Fruit fly (Drosophila melanogaster) whole organism, embryonic: Measurements from ENCODE around the gene glu.

Experiments used
- CG10267 ChIP-seq: fragments of 200-800 bp; sonication (Bioruptor generic); optimal IDR thresholded peaks from 2 replicates; lab custom pipeline; 2018; ENCODE audit warnings: missing biosample characterization, mild to moderate bottlenecking, missing genetic modification characterization, moderate library complexity
- CG11247 ChIP-seq: fragments of 200-800 bp; sonication (Bioruptor generic); IDR thresholded peaks from 2 replicates; pipeline ENCODE4 v1.3.6; 2022; ENCODE audit warnings: missing biosample characterization, missing genetic modification characterization
- CG12219 ChIP-seq: fragments of 200-800 bp; sonication (Bioruptor generic); optimal IDR thresholded peaks from 3 replicates; lab custom pipeline; 2018; ENCODE audit warnings: missing biosample characterization, mild to moderate bottlenecking, missing genetic modification characterization
- CG12769 ChIP-seq: fragments of 200-800 bp; sonication (Bioruptor generic); optimal IDR thresholded peaks from 2 replicates; lab custom pipeline; 2019; ENCODE audit warnings: missing biosample characterization, mild to moderate bottlenecking, missing genetic modification characterization, moderate library complexity
- CG14014 ChIP-seq: fragments of 200-800 bp; sonication (Bioruptor generic); IDR thresholded peaks from 2 replicates; pipeline ENCODE4 v1.3.6; 2022; ENCODE audit warnings: missing biosample characterization, missing genetic modification characterization
- CG14965 ChIP-seq: fragments of 200-800 bp; sonication (Bioruptor generic); optimal IDR thresholded peaks from 2 replicates; lab custom pipeline; 2016; ENCODE audit warnings: missing biosample characterization, missing genetic modification characterization, borderline replicate concordance
- CG1602 ChIP-seq: fragments of 200-800 bp; sonication (Bioruptor generic); optimal IDR thresholded peaks from 3 replicates; lab custom pipeline; 2016; ENCODE audit warnings: missing biosample characterization, missing genetic modification characterization
- CG17186 ChIP-seq: fragments of 200-800 bp; sonication (Bioruptor generic); optimal IDR thresholded peaks from 3 replicates; lab custom pipeline; 2017; ENCODE audit warnings: missing biosample characterization, missing genetic modification reagents, missing genetic modification characterization
- CG17612 ChIP-seq: fragments of 200-800 bp; sonication (Bioruptor generic); IDR thresholded peaks from 2 replicates; pipeline ENCODE4 v1.3.6; 2022; ENCODE audit warnings: missing biosample characterization, missing genetic modification characterization
- CG18262 ChIP-seq: fragments of 200-800 bp; optimal IDR thresholded peaks from 3 replicates; lab custom pipeline; 2019; ENCODE audit warnings: missing biosample characterization, mild to moderate bottlenecking, missing genetic modification characterization, moderate library complexity
- CG2712 ChIP-seq: fragments of 200-800 bp; optimal IDR thresholded peaks from 3 replicates; lab custom pipeline; 2019; ENCODE audit warnings: missing biosample characterization, mild to moderate bottlenecking, missing genetic modification characterization, moderate library complexity
- CG32532 ChIP-seq: fragments of 200-800 bp; sonication (Bioruptor generic); IDR thresholded peaks from 2 replicates; pipeline ENCODE4 v1.3.6; 2022; ENCODE audit warnings: missing biosample characterization, missing genetic modification characterization
- CG33557 ChIP-seq: fragments of 200-800 bp; sonication (Bioruptor generic); optimal IDR thresholded peaks from 2 replicates; lab custom pipeline; 2019; ENCODE audit warnings: missing biosample characterization, mild to moderate bottlenecking, missing genetic modification characterization, moderate library complexity
- CG42726 ChIP-seq: fragments of 200-800 bp; sonication (Bioruptor generic); IDR thresholded peaks from 2 replicates; pipeline ENCODE4 v1.3.6; 2022; ENCODE audit warnings: missing biosample characterization, missing genetic modification characterization; ENCODE audit not compliant: partially characterized antibody
- CG6254 ChIP-seq: fragments of 200-800 bp; sonication (Bioruptor generic); optimal IDR thresholded peaks from 3 replicates; lab custom pipeline; 2017; ENCODE audit warnings: mild to moderate bottlenecking, missing biosample characterization, missing genetic modification reagents, missing genetic modification characterization
- CG7271 ChIP-seq: fragments of 200-800 bp; sonication (Bioruptor generic); optimal IDR thresholded peaks from 2 replicates; lab custom pipeline; 2018; ENCODE audit warnings: missing biosample characterization, mild to moderate bottlenecking, missing genetic modification characterization, moderate library complexity
- CG7556 ChIP-seq: fragments of 200-800 bp; sonication (Bioruptor generic); optimal IDR thresholded peaks from 2 replicates; lab custom pipeline; 2017; ENCODE audit warnings: missing biosample characterization, mild to moderate bottlenecking, missing genetic modification characterization
- CG8388 ChIP-seq: fragments of 200-800 bp; sonication (Bioruptor generic); optimal IDR thresholded peaks from 2 replicates; lab custom pipeline; 2019; ENCODE audit warnings: missing biosample characterization, mild to moderate bottlenecking, missing genetic modification characterization, moderate library complexity
- CG9437 ChIP-seq: fragments of 200-800 bp; sonication (Bioruptor generic); optimal IDR thresholded peaks from 2 replicates; lab custom pipeline; 2018; ENCODE audit warnings: missing biosample characterization, mild to moderate bottlenecking, missing genetic modification characterization
- CrebB ChIP-seq: fragments of 200-800 bp; sonication (Bioruptor generic); optimal IDR thresholded peaks from 3 replicates; lab custom pipeline; 2018; ENCODE audit warnings: missing biosample characterization, mild to moderate bottlenecking, missing genetic modification characterization
- D ChIP-seq, 2 experiments: fragments of 200-800 bp in 1 of 2; fragments of >200 bp in 1 of 2; sonication (Bioruptor generic) in 1 of 2; optimal IDR thresholded peaks; 2 replicates in 1 of 2; 3 replicates in 1 of 2; lab custom pipeline; 2017; ENCODE audit warnings: mild to moderate bottlenecking in 1 of 2, missing biosample characterization in 1 of 2, missing genetic modification characterization in 1 of 2, missing genetic modification reagents in 1 of 2
- Deaf1 ChIP-seq: fragments of 200-800 bp; optimal IDR thresholded peaks from 3 replicates; lab custom pipeline; 2019; ENCODE audit warnings: missing biosample characterization, mild to moderate bottlenecking, missing genetic modification characterization, moderate library complexity
- ERR ChIP-seq: fragments of 200-800 bp; sonication (Bioruptor generic); optimal IDR thresholded peaks from 2 replicates; lab custom pipeline; 2016; ENCODE audit warnings: missing biosample characterization, missing genetic modification characterization
- Eip74EF ChIP-seq, 2 experiments: fragments of 200-800 bp in 1 of 2; fragments of >200 bp in 1 of 2; sonication (Bioruptor generic) in 1 of 2; optimal IDR thresholded peaks; 2 replicates each; lab custom pipeline; 2017 to 2019; ENCODE audit warnings: missing biosample characterization in 2 of 2, missing genetic modification characterization in 2 of 2, mild to moderate bottlenecking in 1 of 2, moderate library complexity in 1 of 2
- Ets97D ChIP-seq: fragments of 200-800 bp; sonication (Bioruptor generic); optimal IDR thresholded peaks from 3 replicates; lab custom pipeline; 2016; ENCODE audit warnings: missing biosample characterization, missing genetic modification characterization
- H15 ChIP-seq: fragments of 200-800 bp; sonication (Bioruptor generic); IDR thresholded peaks from 3 replicates; pipeline ENCODE4 v1.3.6; 2022; ENCODE audit warnings: missing biosample characterization, missing genetic modification characterization
- HLHmδ ChIP-seq: fragments of 200-800 bp; sonication (Bioruptor generic); optimal IDR thresholded peaks from 2 replicates; lab custom pipeline; 2018; ENCODE audit warnings: missing biosample characterization, mild to moderate bottlenecking, missing genetic modification characterization, moderate library complexity
- HmgD ChIP-seq: fragments of 200-800 bp; sonication (Bioruptor generic); optimal IDR thresholded peaks from 3 replicates; lab custom pipeline; 2016; ENCODE audit warnings: missing biosample characterization, missing genetic modification characterization
- HmgZ ChIP-seq: fragments of 200-800 bp; sonication (Bioruptor generic); optimal IDR thresholded peaks from 2 replicates; lab custom pipeline; 2018; ENCODE audit warnings: missing biosample characterization, mild to moderate bottlenecking, missing genetic modification characterization
- Max ChIP-seq: fragments of 200-800 bp; sonication (Bioruptor generic); optimal IDR thresholded peaks from 2 replicates; lab custom pipeline; 2016; ENCODE audit warnings: missing biosample characterization, mild to moderate bottlenecking, missing genetic modification characterization
- Med ChIP-seq: fragments of 200-800 bp; sonication (Bioruptor generic); peaks from one replicate; lab custom pipeline; 2016; ENCODE audit warnings: missing biosample characterization, missing genetic modification characterization, mild to moderate bottlenecking, inconsistent platforms, moderate library complexity
- Myb ChIP-seq: fragments of 200-800 bp; sonication (Bioruptor generic); optimal IDR thresholded peaks from 2 replicates; lab custom pipeline; 2016; ENCODE audit warnings: missing biosample characterization, missing genetic modification characterization
- Sin3A ChIP-seq: fragments of >200 bp; optimal IDR thresholded peaks from 2 replicates; lab custom pipeline; 2018
- Tbp ChIP-seq: fragments of >200 bp; optimal IDR thresholded peaks from 2 replicates; lab custom pipeline; 2018; ENCODE audit warnings: missing biosample characterization, missing genetic modification characterization
- croc ChIP-seq: fragments of 200-800 bp; sonication (Bioruptor generic); conservative IDR thresholded peaks from 3 replicates; pipeline ENCODE4 v1.3.6; 2022; ENCODE audit warnings: missing biosample characterization, missing genetic modification characterization
- dan ChIP-seq: fragments of 200-800 bp; sonication (Bioruptor generic); IDR thresholded peaks from 2 replicates; pipeline ENCODE4 v1.3.6; 2022; ENCODE audit warnings: missing biosample characterization, missing genetic modification characterization
- dmrt11E ChIP-seq: fragments of 200-800 bp; sonication (Bioruptor generic); optimal IDR thresholded peaks from 3 replicates; lab custom pipeline; 2018; ENCODE audit warnings: missing biosample characterization, mild to moderate bottlenecking, missing genetic modification characterization, moderate library complexity
- dmrt99B ChIP-seq: fragments of 200-800 bp; sonication (Bioruptor generic); optimal IDR thresholded peaks from 2 replicates; lab custom pipeline; 2018; ENCODE audit warnings: missing biosample characterization, mild to moderate bottlenecking, missing genetic modification characterization, moderate library complexity
- eyg ChIP-seq: fragments of 200-800 bp; sonication (Bioruptor generic); optimal IDR thresholded peaks from 3 replicates; lab custom pipeline; 2016; ENCODE audit warnings: missing biosample characterization, missing genetic modification characterization
- lab ChIP-seq: fragments of 200-800 bp; sonication (Bioruptor generic); optimal IDR thresholded peaks from 3 replicates; lab custom pipeline; 2017; ENCODE audit warnings: missing biosample characterization, missing genetic modification characterization, mild to moderate bottlenecking, moderate library complexity, missing genetic modification reagents
- otp ChIP-seq: fragments of 200-800 bp; sonication (Bioruptor generic); IDR thresholded peaks from 3 replicates; pipeline ENCODE4, ENCODE4 v1.3.6; 2022; ENCODE audit warnings: missing biosample characterization, missing genetic modification characterization
- repo ChIP-seq: fragments of 200-800 bp; sonication (Bioruptor generic); optimal IDR thresholded peaks from 2 replicates; lab custom pipeline; 2016; ENCODE audit warnings: missing biosample characterization, missing genetic modification characterization
- salm ChIP-seq: fragments of 200-800 bp; sonication (Bioruptor generic); optimal IDR thresholded peaks from 2 replicates; lab custom pipeline; 2018; ENCODE audit warnings: missing biosample characterization, mild to moderate bottlenecking, missing genetic modification characterization
- slp2 ChIP-seq: fragments of 200-800 bp; sonication (Bioruptor generic); optimal IDR thresholded peaks from 2 replicates; lab custom pipeline; 2016; ENCODE audit warnings: missing biosample characterization, missing genetic modification characterization
- ssp ChIP-seq: fragments of 200-800 bp; sonication (Bioruptor generic); IDR thresholded peaks from 2 replicates; pipeline ENCODE4 v1.3.6; 2022; ENCODE audit warnings: missing biosample characterization, missing genetic modification characterization
- tgo ChIP-seq: fragments of 200-800 bp; sonication (Bioruptor generic); IDR thresholded peaks from 3 replicates; pipeline ENCODE4 v1.3.6; 2022; ENCODE audit warnings: missing biosample characterization, missing genetic modification characterization
- tll ChIP-seq, 2 experiments: fragments of 200-800 bp in 1 of 2; fragments of >200 bp in 1 of 2; sonication (Bioruptor generic) in 1 of 2; optimal IDR thresholded peaks; 2 replicates each; lab custom pipeline; 2017 to 2019; ENCODE audit warnings: missing biosample characterization in 2 of 2, missing genetic modification characterization in 2 of 2, mild to moderate bottlenecking in 1 of 2, moderate library complexity in 1 of 2
- wor ChIP-seq: fragments of 200-800 bp; sonication (Bioruptor generic); IDR thresholded peaks from 2 replicates; pipeline ENCODE4 v1.3.6; 2022; ENCODE audit warnings: missing biosample characterization, missing genetic modification characterization
- zen ChIP-seq: fragments of 200-800 bp; sonication (Bioruptor generic); optimal IDR thresholded peaks from 3 replicates; lab custom pipeline; 2018; ENCODE audit warnings: missing biosample characterization, mild to moderate bottlenecking, missing genetic modification characterization, moderate library complexity

The glu gene

dm6 chr2L:16743055-16743805 is 5.0 kb upstream of the glu start, which contains the start of the genes LSm7 and BuGZ (continued):
- TF ChIP-seq dmrt99B (tag; lab: Kevin White, UChicago) (no peak), Med (GFP tag; lab: Kevin White, UChicago) (peak; percentile 90), dmrt11E (tag; lab: Kevin White, UChicago) (peak; percentile 55), ERR (GFP tag; lab: Kevin White, UChicago) (no peak), Myb (GFP tag; lab: Kevin White, UChicago) (peak; percentile 4), HLHmδ (GFP tag; lab: Kevin White, UChicago) (no peak), Deaf1 (tag; lab: Kevin White, UChicago) (no peak), salm (tag; lab: Kevin White, UChicago) (peak; percentile 3), CG6254 (GFP tag; lab: Kevin White, UChicago) (peak; percentile 19), CG14965 (GFP tag; lab: Kevin White, UChicago) (peak; percentile 98), CG1602 (GFP tag; lab: Kevin White, UChicago) (peak; percentile 13), tll (GFP tag; optimal IDR thresholded peaks at IDR 0.05; lab: Kevin White, UChicago) (no peak), CG10267 (tag; lab: Kevin White, UChicago) (peak; percentile 64), CG7271 (tag; lab: Kevin White, UChicago) (no peak), CG18262 (tag; lab: Kevin White, UChicago) (peak; percentile 63), lab (GFP tag; lab: Kevin White, UChicago) (no peak), CG11247 (GFP tag; lab: Robert Waterston, UW) (no peak), repo (no peak), Max (GFP tag; lab: Kevin White, UChicago) (peak; percentile 48), Eip74EF (GFP tag; optimal IDR thresholded peaks at IDR 0.05; lab: Kevin White, UChicago) (no peak), wor (no peak), ssp (GFP tag; lab: Robert Waterston, UW) (no peak), Sin3A (peak; percentile 32), CG32532 (GFP tag; lab: Robert Waterston, UW) (peak; percentile 34; the same call in 1 of the 2 replicates), CG8388 (peak; percentile 36), CG12769 (tag; lab: Kevin White, UChicago) (no peak), zen (tag; lab: Kevin White, UChicago) (peak; percentile 68), CG33557 (GFP tag; lab: Kevin White, UChicago) (peak; percentile 42), CG17186 (GFP tag; lab: Kevin White, UChicago) (peak; percentile 83), croc (GFP tag; lab: Robert Waterston, UW) (no peak), CG9437 (GFP tag; lab: Kevin White, UChicago) (peak; percentile 45), CG2712 (tag; lab: Kevin White, UChicago) (peak; percentile 65), HmgZ (no peak), D (optimal IDR thresholded peaks at IDR 0.05; lab: Kevin White, UChicago) (no peak), D (GFP tag; optimal IDR thresholded peaks at IDR 0.05; lab: Kevin White, UChicago) (peak; percentile 29), Ets97D (peak; percentile 31), tgo (no peak), CrebB (no peak), H15 (GFP tag; lab: Robert Waterston, UW) (0 out of 3 replicates have a peak, but pooled peaks have one; percentile 12), slp2 (GFP tag; lab: Kevin White, UChicago) (no peak), dan (GFP tag; lab: Robert Waterston, UW) (no peak), CG17612 (GFP tag; lab: Robert Waterston, UW) (no peak), CG42726 (no peak), CG7556 (GFP tag; lab: Kevin White, UChicago) (no peak), CG12219 (no peak), otp (GFP tag; lab: Robert Waterston, UW) (no peak), Tbp (GFP tag; lab: Kevin White, UChicago) (no peak), eyg (no peak), HmgD (no peak), CG14014 (GFP tag; lab: Robert Waterston, UW) (no peak)
